Fruit fly (Drosophila melanogaster) whole organism, adult: ENCODE data around the gene Mat89Ba.

Experiments
- CG11617 ChIP-seq: fragments of 200-800 bp; sonication (Bioruptor generic); optimal IDR thresholded peaks from 2 replicates; lab custom pipeline; 2017; ENCODE audit warnings: mild to moderate bottlenecking, missing biosample characterization, missing genetic modification reagents, missing genetic modification characterization
- CG12768 ChIP-seq: fragments of 200-800 bp; sonication (Bioruptor generic); optimal IDR thresholded peaks from 2 replicates; lab custom pipeline; 2017; ENCODE audit warnings: missing biosample characterization, missing genetic modification characterization, mild to moderate bottlenecking, moderate library complexity, missing genetic modification reagents
- CG14711 ChIP-seq: fragments of 200-800 bp; sonication (Bioruptor generic); optimal IDR thresholded peaks from 2 replicates; lab custom pipeline; 2018; ENCODE audit warnings: missing biosample characterization, mild to moderate bottlenecking, missing genetic modification characterization, moderate library complexity
- CG1620 ChIP-seq: fragments of 200-800 bp; sonication (Bioruptor generic); optimal IDR thresholded peaks from 2 replicates; lab custom pipeline; 2016; ENCODE audit warnings: missing biosample characterization, missing genetic modification characterization
- CG33017 ChIP-seq: fragments of 200-800 bp; sonication (Bioruptor generic); optimal IDR thresholded peaks from 2 replicates; lab custom pipeline; 2018; ENCODE audit warnings: missing biosample characterization, mild to moderate bottlenecking, missing genetic modification characterization, moderate library complexity
- CG5204 ChIP-seq: fragments of 200-800 bp; sonication (Bioruptor generic); optimal IDR thresholded peaks from 2 replicates; lab custom pipeline; 2016; ENCODE audit warnings: missing biosample characterization, missing genetic modification characterization
- CG7045 ChIP-seq: fragments of 200-800 bp; sonication (Bioruptor generic); optimal IDR thresholded peaks from 2 replicates; lab custom pipeline; 2017; ENCODE audit warnings: missing biosample characterization, mild to moderate bottlenecking, missing genetic modification characterization
- CG7101 ChIP-seq: fragments of 200-800 bp; sonication (Bioruptor generic); optimal IDR thresholded peaks from 2 replicates; lab custom pipeline; 2018; ENCODE audit warnings: missing biosample characterization, mild to moderate bottlenecking, missing genetic modification characterization, moderate library complexity
- Clk ChIP-seq: fragments of 200-800 bp; sonication (Bioruptor generic); optimal IDR thresholded peaks from 2 replicates; lab custom pipeline; 2017; ENCODE audit warnings: missing biosample characterization, missing genetic modification characterization
- Crg-1 ChIP-seq: fragments of 200-800 bp; sonication (Bioruptor generic); optimal IDR thresholded peaks from 2 replicates; lab custom pipeline; 2016; ENCODE audit warnings: missing biosample characterization, missing genetic modification characterization
- Hr96 ChIP-seq: fragments of 200-800 bp; sonication (Bioruptor generic); optimal IDR thresholded peaks from 2 replicates; lab custom pipeline; 2016; ENCODE audit warnings: missing biosample characterization, missing genetic modification characterization
- Mnt ChIP-seq: fragments of 200-800 bp; sonication (Bioruptor generic); optimal IDR thresholded peaks from 2 replicates; lab custom pipeline; 2016; ENCODE audit warnings: missing biosample characterization, mild to moderate bottlenecking, missing genetic modification characterization
- bab1 ChIP-seq: fragments of 200-800 bp; sonication (Bioruptor generic); optimal IDR thresholded peaks from 3 replicates; lab custom pipeline; 2019; ENCODE audit warnings: missing biosample characterization, mild to moderate bottlenecking, missing genetic modification characterization, moderate library complexity
- cic ChIP-seq: fragments of 200-800 bp; sonication (Bioruptor generic); optimal IDR thresholded peaks from 2 replicates; lab custom pipeline; 2017; ENCODE audit warnings: missing biosample characterization, mild to moderate bottlenecking, missing genetic modification characterization, moderate library complexity
- cnc ChIP-seq, 2 experiments: fragments of >200 bp; optimal IDR thresholded peaks; 2 replicates each; lab custom pipeline; 2017
- kay ChIP-seq: fragments of 200-800 bp; sonication (Bioruptor generic); peaks from one replicate; lab custom pipeline; 2016; ENCODE audit warnings: missing biosample characterization, missing genetic modification characterization, borderline replicate concordance
- ovo ChIP-seq: fragments of 200-800 bp; sonication (Bioruptor generic); optimal IDR thresholded peaks from 2 replicates; lab custom pipeline; 2016; ENCODE audit warnings: missing biosample characterization, missing genetic modification characterization
- pad ChIP-seq: fragments of 200-800 bp; sonication (Bioruptor generic); optimal IDR thresholded peaks from 3 replicates; lab custom pipeline; 2017; ENCODE audit warnings: missing biosample characterization, missing genetic modification characterization, mild to moderate bottlenecking, moderate library complexity, missing genetic modification reagents
- tj ChIP-seq: fragments of 200-800 bp; sonication (Bioruptor generic); optimal IDR thresholded peaks from 3 replicates; lab custom pipeline; 2017; ENCODE audit warnings: missing biosample characterization, mild to moderate bottlenecking, missing genetic modification characterization, moderate library complexity
- toe ChIP-seq: fragments of 200-800 bp; sonication (Bioruptor generic); optimal IDR thresholded peaks from 2 replicates; lab custom pipeline; 2016; ENCODE audit warnings: missing biosample characterization, missing genetic modification characterization

Gene Mat89Ba

dm6 chr3R:16231385-16232307 is 40.6 kb downstream of the Mat89Ba start:
- TF ChIP-seq cnc (optimal IDR thresholded peaks at IDR 0.05; lab: Kevin White, UChicago) (no peak), CG5204 (GFP tag; lab: Kevin White, UChicago) (peak; percentile 67), kay (GFP tag; lab: Kevin White, UChicago) (no peak), bab1 (GFP tag; lab: Kevin White, UChicago) (peak; percentile 68), CG33017 (peak; percentile 8), CG12768 (GFP tag; lab: Kevin White, UChicago) (no peak), pad (peak; percentile 35), Clk (peak; percentile 15), CG14711 (tag; lab: Kevin White, UChicago) (peak; percentile 19), CG7045 (peak; percentile 68), CG1620 (GFP tag; lab: Kevin White, UChicago) (peak; percentile 41), Crg-1 (peak; percentile 55), CG11617 (GFP tag; lab: Kevin White, UChicago) (peak; percentile 49), cic (GFP tag; lab: Kevin White, UChicago) (peak; percentile 81), tj (GFP tag; lab: Kevin White, UChicago) (peak; percentile 93), Mnt (GFP tag; lab: Kevin White, UChicago) (peak; percentile 93), Hr96 (GFP tag; lab: Kevin White, UChicago) (peak; percentile 65), CG7101 (tag; lab: Kevin White, UChicago) (peak; percentile 18), ovo (GFP tag; lab: Kevin White, UChicago) (no peak), toe (peak; percentile 13)

- TF ChIP-seq kay (GFP tag; lab: Kevin White, UChicago) (peak; percentile 95), CG7101 (tag; lab: Kevin White, UChicago) (no peak), Mnt (GFP tag; lab: Kevin White, UChicago) (peak; percentile 25), Hr96 (GFP tag; lab: Kevin White, UChicago) (no peak), CG5204 (GFP tag; lab: Kevin White, UChicago) (no peak), CG12768 (GFP tag; lab: Kevin White, UChicago) (peak; percentile 29), Crg-1 (no peak), CG11617 (GFP tag; lab: Kevin White, UChicago) (no peak), CG1620 (GFP tag; lab: Kevin White, UChicago) (no peak), Clk (no peak), cnc (optimal IDR thresholded peaks at IDR 0.05; lab: Kevin White, UChicago) (peak in 1 of 2 experiments; percentile 4), CG33017 (no peak), toe (no peak), cic (GFP tag; lab: Kevin White, UChicago) (peak; percentile 96), bab1 (GFP tag; lab: Kevin White, UChicago) (no peak), ovo (GFP tag; lab: Kevin White, UChicago) (no peak), CG7045 (no peak), pad (no peak), CG14711 (tag; lab: Kevin White, UChicago) (no peak), tj (GFP tag; lab: Kevin White, UChicago) (peak; percentile 4)
Measured at dm6 chr3R:16230080-16230670, 42.0 kb downstream of the Mat89Ba start.

dm6 chr3R:16228719-16229704 is 43.2 kb downstream of the Mat89Ba start:
- TF ChIP-seq Crg-1 (no peak), kay (GFP tag; lab: Kevin White, UChicago) (peak; percentile 70), ovo (GFP tag; lab: Kevin White, UChicago) (no peak), Mnt (GFP tag; lab: Kevin White, UChicago) (peak; percentile 74), CG1620 (GFP tag; lab: Kevin White, UChicago) (no peak), bab1 (GFP tag; lab: Kevin White, UChicago) (no peak), Hr96 (GFP tag; lab: Kevin White, UChicago) (no peak), CG33017 (no peak), tj (GFP tag; lab: Kevin White, UChicago) (peak; percentile 44), cic (GFP tag; lab: Kevin White, UChicago) (peak; percentile 56), CG5204 (GFP tag; lab: Kevin White, UChicago) (no peak)

dm6 chr3R:16227074-16227473 is 45.1 kb downstream of the Mat89Ba start:
- TF ChIP-seq Crg-1: no peak
- TF ChIP-seq kay (GFP tag; lab: Kevin White, UChicago): no peak
- TF ChIP-seq CG5204 (GFP tag; lab: Kevin White, UChicago): no peak
- no peak for TF ChIP-seq CG12768 (GFP tag; lab: Kevin White, UChicago)
- no peak for TF ChIP-seq bab1 (GFP tag; lab: Kevin White, UChicago)
- TF ChIP-seq CG11617 (GFP tag; lab: Kevin White, UChicago): no peak
- TF ChIP-seq CG33017: no peak
- no peak for TF ChIP-seq cic (GFP tag; lab: Kevin White, UChicago)
- no peak for TF ChIP-seq pad
- TF ChIP-seq CG7101 (tag; lab: Kevin White, UChicago): no peak
- no peak for TF ChIP-seq tj (GFP tag; lab: Kevin White, UChicago)
- TF ChIP-seq CG1620 (GFP tag; lab: Kevin White, UChicago): no peak
- no peak for TF ChIP-seq Clk
- TF ChIP-seq cnc (optimal IDR thresholded peaks at IDR 0.05; lab: Kevin White, UChicago): no peak
- no peak for TF ChIP-seq ovo (GFP tag; lab: Kevin White, UChicago)
- no peak for TF ChIP-seq Hr96 (GFP tag; lab: Kevin White, UChicago)
- TF ChIP-seq Mnt (GFP tag; lab: Kevin White, UChicago): no peak
